Fruit fly (Drosophila melanogaster): ENCODE results near the gene Tb.

The Tb gene

dm6 chr3R:26690197-26690596 lies 34.0 kb downstream of the Tb start (continued):
- TF ChIP-seq Ssrp (tag; optimal IDR thresholded peaks at IDR 0.05), result no peak
- TF ChIP-seq CG7839 (tag; optimal IDR thresholded peaks at IDR 0.05), result peak; percentile 33
- peak; percentile 53 for TF ChIP-seq CG2120 (GFP tag; optimal IDR thresholded peaks at IDR 0.05)
- TF ChIP-seq gem (tag; optimal IDR thresholded peaks at IDR 0.05), result peak; percentile 21
- no peak for TF ChIP-seq Abd-B (GFP tag; optimal IDR thresholded peaks at IDR 0.05)
- no peak for TF ChIP-seq Hr78 (GFP tag; optimal IDR thresholded peaks at IDR 0.05)
- no peak for TF ChIP-seq amos (GFP tag; IDR thresholded peaks at IDR 0.05; ENCODE audit: partially characterized antibody)
- no peak for TF ChIP-seq sim (GFP tag; IDR thresholded peaks at IDR 0.05)
- no peak for TF ChIP-seq slp2 (GFP tag; optimal IDR thresholded peaks at IDR 0.05)
- peak; percentile 11 for TF ChIP-seq CG7556 (GFP tag; optimal IDR thresholded peaks at IDR 0.05)
- peak; percentile 39 for TF ChIP-seq Meics (GFP tag; optimal IDR thresholded peaks at IDR 0.05)
- TF ChIP-seq NFAT (GFP tag; IDR thresholded peaks at IDR 0.05), result no peak
- TF ChIP-seq CG30403 (GFP tag; optimal IDR thresholded peaks at IDR 0.05), result peak; percentile 0
- TF ChIP-seq CG15269 (tag; optimal IDR thresholded peaks at IDR 0.05), result peak; percentile 14
- TF ChIP-seq CG18599 (GFP tag; optimal IDR thresholded peaks at IDR 0.05), result peak; percentile 42
- TF ChIP-seq lmd (GFP tag; IDR thresholded peaks at IDR 0.05), result peak; percentile 42; the same call in 1 of the 2 replicates
- no peak for TF ChIP-seq croc (GFP tag; conservative IDR thresholded peaks at IDR 0.05)
- TF ChIP-seq eve (GFP tag; optimal IDR thresholded peaks at IDR 0.05), result no peak
- peak; percentile 34 for TF ChIP-seq CG11504 (tag; optimal IDR thresholded peaks at IDR 0.05)
- no peak for TF ChIP-seq CG13296 (GFP tag; optimal IDR thresholded peaks at IDR 0.05)
- TF ChIP-seq Ptx1 (GFP tag; IDR thresholded peaks at IDR 0.05), result peak; percentile 51

dm6 chr3R:26693490-26693889 lies 37.2 kb downstream of the Tb start, which contains the start of gene TwdlQ:
Gene TwdlQ (minus strand): TSS chr3R:26693590.
- TF ChIP-seq Ets65A (GFP tag), result no peak
- TF ChIP-seq CG10959 (GFP tag; IDR thresholded peaks at IDR 0.05), result no peak
- no peak for TF ChIP-seq fu2 (GFP tag; optimal IDR thresholded peaks at IDR 0.05)
- no peak for TF ChIP-seq repo (GFP tag; optimal IDR thresholded peaks at IDR 0.05)
- no peak for TF ChIP-seq CG4820 (GFP tag; optimal IDR thresholded peaks at IDR 0.05)
- TF ChIP-seq aop (GFP tag; IDR thresholded peaks at IDR 0.05), result no peak
- TF ChIP-seq CkIIα-i1 (GFP tag; IDR thresholded peaks at IDR 0.05), result no peak
- TF ChIP-seq hth (optimal IDR thresholded peaks at IDR 0.05), result no peak
- TF ChIP-seq gcm2 (GFP tag; optimal IDR thresholded peaks at IDR 0.05), result no peak
- no peak for TF ChIP-seq tin (GFP tag; optimal IDR thresholded peaks at IDR 0.05)
- TF ChIP-seq CG30431 (GFP tag; optimal IDR thresholded peaks at IDR 0.05), result no peak
- no peak for TF ChIP-seq Eip74EF (GFP tag; optimal IDR thresholded peaks at IDR 0.05)
- TF ChIP-seq h (optimal IDR thresholded peaks at IDR 0.05), result no peak
- TF ChIP-seq Myb (GFP tag; optimal IDR thresholded peaks at IDR 0.05), result no peak
- TF ChIP-seq Hmr (GFP tag; optimal IDR thresholded peaks at IDR 0.05), result no peak
- TF ChIP-seq cwo (GFP tag; optimal IDR thresholded peaks at IDR 0.05), result no peak
- no peak for TF ChIP-seq CG31388 (GFP tag; optimal IDR thresholded peaks at IDR 0.05)
- no peak for TF ChIP-seq croc (GFP tag; conservative IDR thresholded peaks at IDR 0.05)
- no peak for TF ChIP-seq CG34224 (GFP tag; IDR thresholded peaks at IDR 0.05; ENCODE audit: partially characterized antibody)
- no peak for TF ChIP-seq CG16815 (GFP tag; optimal IDR thresholded peaks at IDR 0.05)

dm6 chr3R:26700125-26700524 lies 43.9 kb downstream of the Tb start:
- TF ChIP-seq Chrac-16 (GFP tag; optimal IDR thresholded peaks at IDR 0.05) (no peak), hth (optimal IDR thresholded peaks at IDR 0.05) (no peak), C15 (GFP tag; IDR thresholded peaks at IDR 0.05) (no peak), stwl (tag; optimal IDR thresholded peaks at IDR 0.05) (no peak), CG33213 (GFP tag; optimal IDR thresholded peaks at IDR 0.05) (no peak), CG1647 (GFP tag; optimal IDR thresholded peaks at IDR 0.05) (no peak), TFAM (GFP tag; optimal IDR thresholded peaks at IDR 0.05) (no peak), CG17829 (tag; optimal IDR thresholded peaks at IDR 0.05) (no peak), rib (GFP tag; IDR thresholded peaks at IDR 0.05) (no peak), disco-r (GFP tag; optimal IDR thresholded peaks at IDR 0.05) (no peak), ci (GFP tag; IDR thresholded peaks at IDR 0.05) (0 out of 3 replicates have a peak, but pooled peaks have one; percentile 18), CG17385 (GFP tag; optimal IDR thresholded peaks at IDR 0.05) (no peak), CG17328 (GFP tag; IDR thresholded peaks at IDR 0.05) (peak; percentile 25; the same call in 1 of the 2 replicates)

Data from whole organism, embryonic.